Worm (Caenorhabditis elegans) whole organism, L3 larva: ENCODE measurements around the gene ncl-1.

Experiments used
- ZK546.5 ChIP-seq: sonication (generic microtip); optimal IDR thresholded peaks from 2 replicates; lab custom pipeline; 2017; ENCODE audit warnings: missing biosample characterization, missing genetic modification characterization
- aly-2 ChIP-seq: fragments of 150-350 bp; optimal IDR thresholded peaks from 2 replicates; lab custom pipeline; 2014; ENCODE audit warnings: missing biosample characterization, missing genetic modification characterization
- ama-1 ChIP-seq: fragments of 150-350 bp; optimal IDR thresholded peaks from 2 replicates; lab custom pipeline; 2018
- ceh-28 ChIP-seq: fragments of 150-350 bp; optimal IDR thresholded peaks from 2 replicates; lab custom pipeline; 2014; ENCODE audit warnings: missing biosample characterization, missing genetic modification reagents, missing genetic modification characterization
- ceh-9 ChIP-seq: sonication (generic microtip); optimal IDR thresholded peaks from 2 replicates; lab custom pipeline; 2018; ENCODE audit warnings: missing biosample characterization, missing genetic modification characterization
- egl-27 ChIP-seq: sonication (generic microtip); optimal IDR thresholded peaks from 4 replicates; lab custom pipeline; 2017; ENCODE audit warnings: missing biosample characterization, missing genetic modification reagents, missing genetic modification characterization
- egl-5 ChIP-seq: fragments of 150-350 bp; optimal IDR thresholded peaks from 2 replicates; lab custom pipeline; 2017; ENCODE audit warnings: missing biosample characterization, missing genetic modification reagents, missing genetic modification characterization, inconsistent platforms
- elt-1 ChIP-seq: fragments of 150-350 bp; optimal IDR thresholded peaks from 2 replicates; lab custom pipeline; 2014; ENCODE audit warnings: missing biosample characterization, missing genetic modification characterization
- elt-2 ChIP-seq: sonication (generic microtip); optimal IDR thresholded peaks from 2 replicates; lab custom pipeline; 2016; ENCODE audit warnings: missing genetic modification reagents, mild to moderate bottlenecking, missing genetic modification characterization, missing compliant biosample characterization
- hmg-11 ChIP-seq: sonication (generic microtip); optimal IDR thresholded peaks from 2 replicates; lab custom pipeline; 2016; ENCODE audit warnings: missing genetic modification characterization, missing compliant biosample characterization
- jun-1 ChIP-seq: fragments of 150-350 bp; optimal IDR thresholded peaks from 2 replicates; lab custom pipeline; 2014; ENCODE audit warnings: missing biosample characterization, missing genetic modification reagents, missing genetic modification characterization
- lin-39 ChIP-seq: fragments of 150-350 bp; optimal IDR thresholded peaks from 2 replicates; lab custom pipeline; 2018; ENCODE audit warnings: missing biosample characterization, missing genetic modification reagents, missing genetic modification characterization
- lsy-12 ChIP-seq: sonication (generic microtip); optimal IDR thresholded peaks from 2 replicates; lab custom pipeline; 2016; ENCODE audit warnings: mild to moderate bottlenecking, missing genetic modification characterization, missing compliant biosample characterization
- mml-1 ChIP-seq: fragments of 150-350 bp; sonication (generic microtip); optimal IDR thresholded peaks from 3 replicates; lab custom pipeline; 2014; ENCODE audit warnings: missing biosample characterization, missing genetic modification characterization
- nfya-1 ChIP-seq: sonication (generic microtip); optimal IDR thresholded peaks from 2 replicates; lab custom pipeline; 2017; ENCODE audit warnings: missing genetic modification characterization, mild to moderate bottlenecking, missing compliant biosample characterization, antibody characterized with exemption, moderate library complexity; ENCODE audit not compliant: insufficient read depth
- nhr-11 ChIP-seq: fragments of 150-350 bp; optimal IDR thresholded peaks from 2 replicates; lab custom pipeline; 2014; ENCODE audit warnings: missing biosample characterization, missing genetic modification characterization
- nhr-25 ChIP-seq: sonication (generic microtip); optimal IDR thresholded peaks from 2 replicates; lab custom pipeline; 2017; ENCODE audit warnings: missing biosample characterization, missing genetic modification characterization
- nhr-28 ChIP-seq: fragments of 150-350 bp; optimal IDR thresholded peaks from 2 replicates; lab custom pipeline; 2014; ENCODE audit warnings: missing biosample characterization, missing genetic modification characterization
- nhr-43 ChIP-seq: sonication (generic microtip); optimal IDR thresholded peaks from 2 replicates; lab custom pipeline; 2016; ENCODE audit warnings: mild to moderate bottlenecking, missing genetic modification characterization, missing compliant biosample characterization; ENCODE audit not compliant: poor library complexity, severe bottlenecking
- nhr-76 ChIP-seq: fragments of 150-350 bp; sonication (generic microtip); optimal IDR thresholded peaks from 5 replicates; lab custom pipeline; 2014; ENCODE audit warnings: missing biosample characterization, missing genetic modification characterization
- pha-4 ChIP-seq: fragments of 150-350 bp; optimal IDR thresholded peaks from 2 replicates; lab custom pipeline; 2014; ENCODE audit warnings: missing biosample characterization, missing genetic modification reagents, missing genetic modification characterization
- sea-2 ChIP-seq: fragments of 150-350 bp; sonication (generic microtip); optimal IDR thresholded peaks from 4 replicates; lab custom pipeline; 2014; ENCODE audit warnings: missing biosample characterization, missing genetic modification reagents, missing genetic modification characterization
- skn-1 ChIP-seq: fragments of 150-350 bp; optimal IDR thresholded peaks from 2 replicates; lab custom pipeline; 2014; ENCODE audit warnings: missing biosample characterization, missing genetic modification characterization
- tbx-2 ChIP-seq: sonication (generic microtip); optimal IDR thresholded peaks from 2 replicates; lab custom pipeline; 2016; ENCODE audit warnings: mild to moderate bottlenecking, missing genetic modification characterization, missing compliant biosample characterization
- unc-39 ChIP-seq: sonication (generic microtip); optimal IDR thresholded peaks from 4 replicates; lab custom pipeline; 2017; ENCODE audit warnings: missing biosample characterization, missing genetic modification characterization
- unc-62 ChIP-seq: fragments of 150-350 bp; sonication (generic microtip); optimal IDR thresholded peaks from 4 replicates; lab custom pipeline; 2014; ENCODE audit warnings: missing biosample characterization, missing genetic modification reagents, missing genetic modification characterization
- zag-1 ChIP-seq: fragments of 150-350 bp; optimal IDR thresholded peaks from 2 replicates; lab custom pipeline; 2014; ENCODE audit warnings: missing biosample characterization, missing genetic modification characterization
- ztf-4 ChIP-seq: fragments of 150-350 bp; optimal IDR thresholded peaks from 2 replicates; lab custom pipeline; 2014; ENCODE audit warnings: missing biosample characterization, missing genetic modification characterization

ncl-1 gene

DNA sequence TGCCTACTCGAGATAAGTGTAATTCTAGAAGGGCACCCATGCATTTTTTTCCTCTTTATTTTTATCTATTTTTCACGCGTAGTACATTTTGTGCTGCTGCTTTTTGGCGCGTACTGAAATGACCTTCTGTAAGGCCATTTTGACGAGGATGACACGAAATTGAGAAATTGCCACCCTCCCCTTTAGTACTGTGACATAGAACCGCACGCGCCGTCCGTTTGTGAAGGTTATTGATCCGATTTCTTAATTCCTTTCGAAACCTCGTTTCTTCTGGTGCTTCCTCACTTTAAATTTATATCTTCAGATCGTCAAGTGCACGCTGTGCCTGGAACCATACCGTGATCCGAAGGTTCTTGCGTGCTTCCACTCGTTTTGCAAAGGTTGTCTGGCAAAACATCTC, 11.6 kb downstream of the ncl-1 start:
- no peak for TF ChIP-seq mml-1 (tag; lab: Kevin White, UChicago)
- TF ChIP-seq ceh-28 (tag; lab: Kevin White, UChicago): no peak
- TF ChIP-seq nhr-25 (tag; lab: Kevin White, UChicago): peak; percentile 70

DNA sequence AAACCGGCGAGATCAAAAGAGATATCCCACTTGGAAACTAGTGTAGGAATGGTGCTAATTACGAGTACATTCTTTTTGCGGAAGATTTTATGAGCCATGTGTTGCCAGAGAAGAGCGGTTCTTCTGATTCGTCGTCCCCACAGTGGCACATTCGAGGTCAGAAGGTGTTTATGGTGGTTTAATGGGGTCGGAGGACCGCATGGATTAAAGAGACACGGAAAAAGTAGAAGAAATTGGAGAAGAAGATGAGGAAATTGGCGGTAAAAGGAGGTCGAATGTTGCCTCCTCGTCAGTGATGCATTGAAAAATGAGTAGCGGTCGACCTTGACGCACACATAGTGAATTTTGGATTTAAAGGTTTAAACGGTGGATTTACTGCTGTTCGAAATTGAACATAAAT, 14.0 kb downstream of the ncl-1 start:
- TF ChIP-seq elt-2 (tag; lab: Kevin White, UChicago) (no peak), hmg-11 (tag; lab: Kevin White, UChicago) (no peak), nhr-25 (tag; lab: Kevin White, UChicago) (peak; percentile 48), nhr-11 (tag; lab: Kevin White, UChicago) (no peak), egl-5 (tag; lab: Kevin White, UChicago) (peak; percentile 60), zag-1 (tag; lab: Kevin White, UChicago) (no peak)
- TF ChIP-seq, all 47 proteins: peak for 2

DNA sequence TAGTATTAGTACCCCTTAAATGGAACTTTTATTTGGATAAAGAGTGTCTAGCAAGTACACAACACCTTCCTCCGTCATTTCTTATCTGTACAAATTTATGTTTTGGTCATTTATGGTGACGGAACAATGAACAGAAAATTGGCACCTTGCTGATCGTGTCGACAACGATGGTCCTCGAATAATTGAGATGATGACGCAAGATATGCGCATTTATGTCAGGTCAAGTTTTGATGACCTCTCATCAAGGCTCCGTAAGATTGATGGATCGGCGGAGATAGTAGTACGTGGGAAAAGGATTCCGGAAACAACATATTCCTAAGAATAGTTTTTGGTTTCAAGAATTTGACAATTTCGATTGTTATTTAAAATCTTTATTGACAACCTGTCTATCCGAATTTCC, 14.6 kb downstream of the ncl-1 start:
- TF ChIP-seq unc-62 (GFP tag; lab: Kevin White, UChicago) (no peak), lsy-12 (no peak), nhr-43 (tag; lab: Kevin White, UChicago) (peak; percentile 25), elt-1 (tag; lab: Kevin White, UChicago) (no peak)
- TF ChIP-seq, all 47 proteins: peak for 1

DNA sequence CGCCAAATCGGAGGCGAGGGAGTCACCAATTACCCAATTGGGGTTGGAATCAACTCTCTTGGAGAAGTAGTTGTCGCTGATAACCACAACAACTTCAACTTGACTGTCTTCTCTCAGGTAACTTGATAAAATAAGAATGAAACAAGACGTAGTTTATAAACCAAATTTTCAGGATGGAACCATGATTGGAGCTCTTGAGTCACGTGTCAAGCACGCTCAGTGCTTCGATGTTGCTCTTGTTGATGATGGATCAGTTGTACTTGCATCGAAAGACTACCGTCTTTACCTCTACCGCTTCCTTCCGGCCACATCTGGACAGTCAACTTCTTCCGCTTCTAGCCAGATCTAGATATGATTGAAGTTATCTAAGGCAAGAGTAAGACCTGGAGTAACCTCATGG, 16.5 kb downstream of the ncl-1 start:
- TF ChIP-seq nhr-25 (tag; lab: Kevin White, UChicago) (no peak), ceh-28 (tag; lab: Kevin White, UChicago) (no peak), lsy-12 (no peak), elt-1 (tag; lab: Kevin White, UChicago) (no peak)
- TF ChIP-seq, all 47 proteins: peak for 0

DNA sequence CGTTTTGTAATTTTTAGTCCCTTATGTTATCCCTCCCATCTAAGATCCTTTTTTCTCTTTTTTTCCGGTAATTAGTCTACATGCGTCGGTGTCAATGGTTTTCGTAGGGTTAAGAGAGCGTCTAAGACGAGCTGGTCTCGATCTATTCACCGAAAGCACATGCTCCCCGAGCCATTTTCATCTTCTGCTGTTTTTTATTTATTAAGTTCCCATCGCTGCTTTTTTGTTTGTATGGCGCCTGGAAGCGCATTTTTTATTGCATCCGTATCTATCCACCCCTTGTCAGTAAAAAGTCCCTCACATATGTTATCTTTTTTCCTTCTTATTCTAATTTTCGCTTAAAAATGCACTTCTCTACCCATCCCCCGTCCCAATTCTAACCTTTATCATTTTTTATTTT, 17.3 kb downstream of the ncl-1 start:
- no peak for TF ChIP-seq nfya-1

DNA sequence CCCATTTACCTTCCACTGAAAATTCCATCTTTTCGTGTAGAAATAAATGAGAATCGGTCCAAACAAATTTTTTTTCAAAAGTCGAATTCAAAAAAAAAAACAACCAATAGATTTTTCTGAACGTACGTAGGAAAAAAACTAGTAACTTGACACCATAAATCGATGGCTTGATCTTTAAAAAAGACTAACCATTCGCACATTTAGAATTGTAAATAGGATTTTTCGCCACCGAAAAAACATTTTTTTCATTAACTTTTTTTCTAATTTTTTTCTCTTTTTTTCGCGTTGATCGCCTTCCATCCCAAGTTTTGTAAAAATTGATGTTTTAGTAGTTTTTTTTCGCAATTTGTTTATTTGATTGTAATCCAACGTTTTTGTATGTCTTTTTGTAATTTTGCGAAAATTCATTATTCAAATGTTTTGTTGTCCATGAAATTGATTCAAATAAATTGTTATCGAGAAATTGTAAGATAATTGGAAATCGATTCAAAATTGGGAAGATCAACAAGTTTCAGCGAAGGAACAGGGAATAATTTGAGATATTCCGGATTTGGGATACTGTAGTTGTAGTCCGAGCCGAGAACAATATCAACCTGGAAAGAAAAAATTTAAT, 18.2 kb downstream of the ncl-1 start:
- no peak for TF ChIP-seq egl-27 (tag; lab: Kevin White, UChicago)
- TF ChIP-seq lsy-12: peak; percentile 3
- TF ChIP-seq ama-1 (lab: Kevin White, UChicago): peak; percentile 40
- TF ChIP-seq ztf-4 (tag; lab: Kevin White, UChicago): peak; percentile 40
- no peak for TF ChIP-seq mml-1 (tag; lab: Kevin White, UChicago)
- TF ChIP-seq jun-1 (tag; lab: Kevin White, UChicago): peak; percentile 31

DNA sequence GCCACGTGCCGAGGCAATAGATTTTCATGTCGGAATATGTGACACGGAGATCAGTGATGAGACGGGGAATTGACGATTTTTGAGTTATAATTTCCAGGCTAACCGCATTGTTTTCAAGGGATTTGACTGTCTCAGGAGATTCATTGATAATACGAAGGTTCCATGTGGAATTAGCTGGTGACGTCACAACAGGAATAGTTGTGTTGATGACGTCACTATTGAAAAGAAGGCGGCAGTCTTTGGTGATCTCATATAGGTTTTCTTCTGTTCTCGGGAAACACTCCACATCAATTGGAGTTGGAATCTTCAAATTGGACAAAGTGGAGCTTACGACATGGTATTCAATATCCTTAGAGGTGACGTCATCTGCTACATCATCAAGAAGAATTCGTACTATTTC, 23.7 kb downstream of the ncl-1 start:
- no peak for TF ChIP-seq ceh-9 (tag; lab: Kevin White, UChicago)
- TF ChIP-seq nhr-43 (tag; lab: Kevin White, UChicago): no peak
- no peak for TF ChIP-seq pha-4
- TF ChIP-seq skn-1 (tag; lab: Kevin White, UChicago): no peak
- no peak for TF ChIP-seq tbx-2
- TF ChIP-seq nhr-76 (tag; lab: Kevin White, UChicago): no peak
- TF ChIP-seq ama-1 (lab: Kevin White, UChicago): no peak
- TF ChIP-seq unc-39 (tag; lab: Kevin White, UChicago): no peak
- no peak for TF ChIP-seq nhr-28 (tag; lab: Kevin White, UChicago)
- no peak for TF ChIP-seq ZK546.5 (tag; lab: Kevin White, UChicago)
- TF ChIP-seq nhr-25 (tag; lab: Kevin White, UChicago): no peak
- TF ChIP-seq ztf-4 (tag; lab: Kevin White, UChicago): no peak
- no peak for TF ChIP-seq lin-39 (tag; lab: Kevin White, UChicago)
- no peak for TF ChIP-seq sea-2 (GFP tag; lab: Kevin White, UChicago)
- no peak for TF ChIP-seq aly-2 (tag; lab: Kevin White, UChicago)
- no peak for TF ChIP-seq elt-1 (tag; lab: Kevin White, UChicago)
